Worm (Caenorhabditis elegans) whole organism, L1 larva: ENCODE data around the gene M05D6.3.

Source experiments
- F16B12.6 ChIP-seq: fragments of 150-350 bp; optimal IDR thresholded peaks from 2 replicates; lab custom pipeline; 2014; ENCODE audit warnings: missing biosample characterization, missing genetic modification characterization
- aly-2 ChIP-seq: fragments of 150-350 bp; optimal IDR thresholded peaks from 2 replicates; lab custom pipeline; 2014; ENCODE audit warnings: missing biosample characterization, missing genetic modification characterization
- ama-1 ChIP-seq: fragments of 150-350 bp; optimal IDR thresholded peaks from 2 replicates; lab custom pipeline; 2014
- blmp-1 ChIP-seq: fragments of 150-350 bp; optimal IDR thresholded peaks from 2 replicates; lab custom pipeline; 2014; ENCODE audit warnings: missing biosample characterization, missing genetic modification characterization
- ceh-82 ChIP-seq, 3 experiments: fragments of 150-350 bp in 1 of 3; sonication (generic microtip) in 2 of 3; optimal IDR thresholded peaks; 2 replicates each; lab custom pipeline; 2014 to 2017; ENCODE audit warnings: missing biosample characterization in 3 of 3, missing genetic modification characterization in 3 of 3
- dpl-1 ChIP-seq, 3 experiments: fragments of 150-350 bp in 2 of 3; sonication (generic microtip) in 1 of 3; optimal IDR thresholded peaks; 2 replicates each; lab custom pipeline; 2014 to 2017; ENCODE audit warnings: missing biosample characterization in 3 of 3, missing genetic modification characterization in 3 of 3, missing genetic modification reagents in 3 of 3
- dsc-1 ChIP-seq: sonication (generic microtip); optimal IDR thresholded peaks from 2 replicates; lab custom pipeline; 2016; ENCODE audit warnings: mild to moderate bottlenecking, missing genetic modification characterization, missing compliant biosample characterization
- efl-1 ChIP-seq, 4 experiments: fragments of 150-350 bp; optimal IDR thresholded peaks in 3 of 4; peaks in 1 of 4; 1 replicate in 1 of 4; 2 replicates in 3 of 4; lab custom pipeline; 2014; ENCODE audit warnings: missing biosample characterization in 2 of 4, missing genetic modification characterization in 2 of 4, missing genetic modification reagents in 2 of 4
- egl-13 ChIP-seq: sonication (generic microtip); optimal IDR thresholded peaks from 2 replicates; lab custom pipeline; 2016; ENCODE audit warnings: missing genotype, missing genetic modification reagents, missing genetic modification characterization, missing compliant biosample characterization
- elt-2 ChIP-seq: sonication (generic microtip); optimal IDR thresholded peaks from 2 replicates; lab custom pipeline; 2016; ENCODE audit warnings: missing genetic modification characterization, mild to moderate bottlenecking, inconsistent platforms, missing compliant biosample characterization, missing genetic modification reagents
- fkh-10 ChIP-seq: sonication (generic microtip); optimal IDR thresholded peaks from 2 replicates; lab custom pipeline; 2017; ENCODE audit warnings: missing biosample characterization, missing genetic modification reagents, missing genetic modification characterization
- fkh-4 ChIP-seq: sonication (generic microtip); optimal IDR thresholded peaks from 2 replicates; lab custom pipeline; 2016; ENCODE audit warnings: missing compliant biosample characterization, missing genetic modification characterization, borderline replicate concordance
- fos-1 ChIP-seq: fragments of 150-350 bp; optimal IDR thresholded peaks from 2 replicates; lab custom pipeline; 2014; ENCODE audit warnings: missing biosample characterization, missing genetic modification characterization
- hlh-17 ChIP-seq: fragments of 200-800 bp; sonication (Bioruptor generic); optimal IDR thresholded peaks from 2 replicates; lab custom pipeline; 2018; ENCODE audit warnings: missing genetic modification characterization, mild to moderate bottlenecking, missing compliant biosample characterization, moderate library complexity, borderline replicate concordance
- hlh-4 ChIP-seq: sonication (generic microtip); optimal IDR thresholded peaks from 2 replicates; lab custom pipeline; 2016; ENCODE audit warnings: mild to moderate bottlenecking, missing genetic modification characterization, missing compliant biosample characterization
- hpl-2 ChIP-seq: fragments of 150-350 bp; optimal IDR thresholded peaks from 2 replicates; lab custom pipeline; 2014; ENCODE audit warnings: missing biosample characterization, missing genetic modification reagents, missing genetic modification characterization
- irx-1 ChIP-seq: sonication (generic microtip); optimal IDR thresholded peaks from 2 replicates; lab custom pipeline; 2016; ENCODE audit warnings: missing genetic modification characterization, missing compliant biosample characterization
- lin-14 ChIP-seq: fragments of 200-800 bp; sonication (Bioruptor generic); optimal IDR thresholded peaks from 2 replicates; lab custom pipeline; 2018; ENCODE audit warnings: mild to moderate bottlenecking, missing genetic modification characterization, moderate library complexity, missing compliant biosample characterization
- lin-35 ChIP-seq, 2 experiments: fragments of 150-350 bp; optimal IDR thresholded peaks; 2 replicates each; lab custom pipeline; 2014; ENCODE audit warnings: missing biosample characterization in 2 of 2, missing genetic modification characterization in 2 of 2, missing genetic modification reagents in 2 of 2
- lin-39 ChIP-seq: fragments of 150-350 bp; optimal IDR thresholded peaks from 2 replicates; lab custom pipeline; 2014; ENCODE audit warnings: missing biosample characterization, missing genetic modification reagents, missing genetic modification characterization
- lsy-2 ChIP-seq, 2 experiments: fragments of 150-350 bp; optimal IDR thresholded peaks; 2 replicates each; lab custom pipeline; 2014; ENCODE audit warnings: missing biosample characterization in 2 of 2, missing genetic modification characterization in 2 of 2
- mdl-1 ChIP-seq, 2 experiments: fragments of 150-350 bp; optimal IDR thresholded peaks; 2 replicates each; lab custom pipeline; 2014 to 2017; ENCODE audit warnings: missing biosample characterization in 2 of 2, missing genetic modification characterization in 2 of 2, inconsistent platforms in 1 of 2
- mep-1 ChIP-seq: fragments of 150-350 bp; optimal IDR thresholded peaks from 2 replicates; lab custom pipeline; 2014; ENCODE audit warnings: missing biosample characterization, missing genetic modification characterization
- nhr-11 ChIP-seq: fragments of 150-350 bp; optimal IDR thresholded peaks from 2 replicates; lab custom pipeline; 2014; ENCODE audit warnings: missing biosample characterization, missing genetic modification characterization
- nhr-20 ChIP-seq: sonication (generic microtip); optimal IDR thresholded peaks from 2 replicates; lab custom pipeline; 2016; ENCODE audit warnings: mild to moderate bottlenecking, missing genetic modification characterization, missing compliant biosample characterization
- nhr-47 ChIP-seq: sonication (generic microtip); optimal IDR thresholded peaks from 2 replicates; lab custom pipeline; 2016; ENCODE audit warnings: mild to moderate bottlenecking, missing genetic modification characterization, moderate library complexity, missing compliant biosample characterization
- nhr-71 ChIP-seq: sonication (generic microtip); optimal IDR thresholded peaks from 2 replicates; lab custom pipeline; 2016; ENCODE audit warnings: mild to moderate bottlenecking, missing genetic modification characterization, moderate library complexity, missing compliant biosample characterization
- nhr-84 ChIP-seq: sonication (generic microtip); optimal IDR thresholded peaks from 2 replicates; lab custom pipeline; 2017; ENCODE audit warnings: missing biosample characterization, missing genetic modification characterization
- nhr-85 ChIP-seq: sonication (generic microtip); peaks from one replicate; lab custom pipeline; 2016; ENCODE audit warnings: missing genetic modification characterization, inconsistent platforms, missing compliant biosample characterization
- rnt-1 ChIP-seq: sonication (generic microtip); optimal IDR thresholded peaks from 2 replicates; lab custom pipeline; 2016; ENCODE audit warnings: mild to moderate bottlenecking, missing genetic modification characterization, moderate library complexity, missing compliant biosample characterization
- skn-1 ChIP-seq: fragments of 150-350 bp; optimal IDR thresholded peaks from 2 replicates; lab custom pipeline; 2014; ENCODE audit warnings: missing biosample characterization, missing genetic modification characterization
- snpc-4 ChIP-seq: fragments of 150-350 bp; optimal IDR thresholded peaks from 2 replicates; lab custom pipeline; 2014; ENCODE audit warnings: missing biosample characterization, missing genetic modification characterization
- snu-23 ChIP-seq: sonication (generic microtip); optimal IDR thresholded peaks from 2 replicates; lab custom pipeline; 2016; ENCODE audit warnings: missing genetic modification characterization, missing compliant biosample characterization
- sptf-1 ChIP-seq: fragments of 150-350 bp; optimal IDR thresholded peaks from 2 replicates; lab custom pipeline; 2014; ENCODE audit warnings: missing biosample characterization, missing genetic modification characterization
- swsn-7 ChIP-seq: sonication (generic microtip); optimal IDR thresholded peaks from 2 replicates; lab custom pipeline; 2016; ENCODE audit warnings: missing genetic modification characterization, missing compliant biosample characterization
- tbx-2 ChIP-seq: sonication (generic microtip); optimal IDR thresholded peaks from 2 replicates; lab custom pipeline; 2016; ENCODE audit warnings: missing genetic modification characterization, missing compliant biosample characterization
- unc-130 ChIP-seq: fragments of 150-350 bp; optimal IDR thresholded peaks from 2 replicates; lab custom pipeline; 2017; ENCODE audit warnings: missing biosample characterization, missing genetic modification characterization, inconsistent platforms
- unc-62 ChIP-seq: fragments of 150-350 bp; optimal IDR thresholded peaks from 2 replicates; lab custom pipeline; 2014; ENCODE audit warnings: missing biosample characterization, missing genetic modification reagents, missing genetic modification characterization
- vab-15 ChIP-seq: sonication (generic microtip); optimal IDR thresholded peaks from 2 replicates; lab custom pipeline; 2017; ENCODE audit warnings: missing genotype, mild to moderate bottlenecking, missing genetic modification characterization, missing compliant biosample characterization
- xbp-1 ChIP-seq: sonication (generic microtip); optimal IDR thresholded peaks from 2 replicates; lab custom pipeline; 2016; ENCODE audit warnings: missing genetic modification characterization, missing compliant biosample characterization
- zag-1 ChIP-seq: fragments of 150-350 bp; optimal IDR thresholded peaks from 2 replicates; lab custom pipeline; 2014; ENCODE audit warnings: missing biosample characterization, missing genetic modification characterization
- zip-4 ChIP-seq: fragments of 200-800 bp; sonication (Bioruptor generic); optimal IDR thresholded peaks from 2 replicates; lab custom pipeline; 2018; ENCODE audit warnings: mild to moderate bottlenecking, missing genetic modification characterization, moderate library complexity, missing compliant biosample characterization

The M05D6.3 gene

ce11 chrII:8457438-8457837, 18.1 kb upstream of the M05D6.3 start, which contains the start of gene zyg-9:
zyg-9 (plus strand) TSS chrII:8457818.
- peak; percentile 1 for TF ChIP-seq blmp-1
- no peak for TF ChIP-seq swsn-7 (tag; lab: Kevin White, UChicago)
- TF ChIP-seq skn-1, result peak; percentile 50
- TF ChIP-seq fkh-4 (tag; lab: Kevin White, UChicago), result no peak
- TF ChIP-seq ceh-82 (tag; optimal IDR thresholded peaks at IDR 0.05; lab: Kevin White, UChicago), result peak in 1 of 3 experiments; percentile 32
- peak in 1 of 2 experiments; percentile 33 for TF ChIP-seq lsy-2 (tag; optimal IDR thresholded peaks at IDR 0.05; lab: Kevin White, UChicago)
- peak; percentile 70 for TF ChIP-seq zip-4 (GFP tag; lab: Kevin White, UChicago)
- TF ChIP-seq zag-1, result no peak
- TF ChIP-seq dsc-1 (tag; lab: Kevin White, UChicago), result no peak
- peak; percentile 55 for TF ChIP-seq lin-14
- peak in 1 of 2 experiments; percentile 25 for TF ChIP-seq mdl-1 (tag; optimal IDR thresholded peaks at IDR 0.05; lab: Kevin White, UChicago)
- peak; percentile 48 for TF ChIP-seq nhr-85 (tag; lab: Kevin White, UChicago)
- TF ChIP-seq fos-1 (tag; lab: Kevin White, UChicago), result no peak
- TF ChIP-seq F16B12.6 (tag; lab: Kevin White, UChicago), result peak; percentile 48
- no peak for TF ChIP-seq efl-1 (optimal IDR thresholded peaks at IDR 0.05; lab: Kevin White, UChicago)
- TF ChIP-seq efl-1 (GFP tag; optimal IDR thresholded peaks at IDR 0.05 in 1 of 2; lab: Kevin White, UChicago), result peak; percentile 19 to 57
- no peak for TF ChIP-seq tbx-2
- TF ChIP-seq nhr-71, result peak; percentile 14
- TF ChIP-seq nhr-47 (tag; lab: Kevin White, UChicago), result peak; percentile 2

ce11 chrII:8464448-8464898, 11.1 kb upstream of the M05D6.3 start, which contains the start of gene fars-3:
fars-3 (plus strand) TSS chrII:8464848.
- TF ChIP-seq nhr-71 (peak; percentile 30), blmp-1 (peak; percentile 52), dpl-1 (GFP tag; optimal IDR thresholded peaks at IDR 0.05; lab: Kevin White, UChicago) (peak in 1 of 3 experiments; percentile 52), nhr-20 (tag; lab: Kevin White, UChicago) (peak; percentile 5), swsn-7 (tag; lab: Kevin White, UChicago) (peak; percentile 8), snu-23 (peak; percentile 31), unc-62 (GFP tag; lab: Kevin White, UChicago) (no peak), elt-2 (no peak), xbp-1 (peak; percentile 13), hpl-2 (GFP tag; lab: Kevin White, UChicago) (no peak), unc-130 (tag; lab: Kevin White, UChicago) (peak; percentile 38), aly-2 (tag; lab: Kevin White, UChicago) (peak; percentile 46), efl-1 (optimal IDR thresholded peaks at IDR 0.05; lab: Kevin White, UChicago) (peak; percentile 1 to 8), efl-1 (GFP tag; optimal IDR thresholded peaks at IDR 0.05 in 1 of 2; lab: Kevin White, UChicago) (peak in 1 of 2 experiments; percentile 36), skn-1 (peak; percentile 25), snpc-4 (tag; lab: Kevin White, UChicago) (peak; percentile 12), F16B12.6 (tag; lab: Kevin White, UChicago) (peak; percentile 78), lin-35 (GFP tag; optimal IDR thresholded peaks at IDR 0.05; lab: Kevin White, UChicago) (peak in 1 of 2 experiments; percentile 28), ama-1 (lab: Kevin White, UChicago) (peak; percentile 17), lsy-2 (tag; optimal IDR thresholded peaks at IDR 0.05; lab: Kevin White, UChicago) (peak; percentile 33 to 59), nhr-11 (tag; lab: Kevin White, UChicago) (no peak), mep-1 (tag; lab: Kevin White, UChicago) (peak; percentile 70), nhr-85 (tag; lab: Kevin White, UChicago) (peak; percentile 38), sptf-1 (no peak), rnt-1 (no peak)

- TF ChIP-seq sptf-1 (no peak), nhr-47 (tag; lab: Kevin White, UChicago) (no peak), hlh-4 (no peak), hlh-17 (GFP tag; lab: Kevin White, UChicago) (no peak), zip-4 (GFP tag; lab: Kevin White, UChicago) (no peak), hpl-2 (GFP tag; lab: Kevin White, UChicago) (no peak), nhr-20 (tag; lab: Kevin White, UChicago) (no peak), irx-1 (tag; lab: Kevin White, UChicago) (no peak), nhr-85 (tag; lab: Kevin White, UChicago) (no peak), fos-1 (tag; lab: Kevin White, UChicago) (no peak), lin-39 (tag; lab: Kevin White, UChicago) (no peak), unc-62 (GFP tag; lab: Kevin White, UChicago) (no peak), egl-13 (tag; lab: Kevin White, UChicago) (no peak), mdl-1 (tag; optimal IDR thresholded peaks at IDR 0.05; lab: Kevin White, UChicago) (no peak), vab-15 (tag; lab: Kevin White, UChicago) (no peak), fkh-10 (GFP tag; lab: Kevin White, UChicago) (no peak), nhr-84 (no peak)
- TF ChIP-seq, all 84 proteins: peak for 0
These were observed 8.7 kb upstream of the M05D6.3 start, which contains the start of gene F22B5.10 for ce11 chrII:8466874-8467273. F22B5.10 (plus strand) TSS chrII:8467174.
